Worm (Caenorhabditis elegans): ENCODE data around the gene Y57A10C.1.

Gene Y57A10C.1

ce11 chrII:12435202-12435872, 23.0 kb upstream of the Y57A10C.1 start:
- TF ChIP-seq efl-1 (optimal IDR thresholded peaks at IDR 0.05) (no peak), efl-1 (GFP tag; optimal IDR thresholded peaks at IDR 0.05 in 1 of 2) (peak in 1 of 2 experiments; percentile 52), nhr-28 (tag; optimal IDR thresholded peaks at IDR 0.05) (no peak)

DNA sequence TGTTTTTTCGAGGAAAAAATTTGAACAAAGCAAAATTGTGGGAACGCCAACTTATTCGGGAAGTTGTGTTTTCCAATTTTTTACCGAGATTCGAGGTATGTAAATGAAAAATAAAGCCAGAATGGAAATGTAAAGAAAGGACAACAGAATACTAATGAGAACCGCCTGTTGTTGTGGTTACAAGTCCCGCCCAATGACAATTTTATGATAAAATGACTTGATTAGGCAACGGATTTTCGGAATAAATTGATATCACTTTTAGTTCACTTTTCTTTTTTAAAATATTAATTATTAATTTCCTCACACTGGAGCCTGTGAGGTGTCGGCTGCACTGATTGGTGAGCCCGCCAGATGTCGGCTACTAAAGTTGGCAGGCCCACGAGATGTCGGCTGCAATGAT, 20.0 kb upstream of the Y57A10C.1 start, which contains the start of gene dct-12:
TSS of gene dct-12 (minus strand) at position 101 of the 400 bp plus-strand sequence.
- no peak for TF ChIP-seq nhr-20 (tag; optimal IDR thresholded peaks at IDR 0.05)
- no peak for TF ChIP-seq nhr-77 (tag; optimal IDR thresholded peaks at IDR 0.05)
- no peak for TF ChIP-seq F16B12.6 (tag; optimal IDR thresholded peaks at IDR 0.05)
- no peak for TF ChIP-seq elt-2 (tag; optimal IDR thresholded peaks at IDR 0.05)

DNA sequence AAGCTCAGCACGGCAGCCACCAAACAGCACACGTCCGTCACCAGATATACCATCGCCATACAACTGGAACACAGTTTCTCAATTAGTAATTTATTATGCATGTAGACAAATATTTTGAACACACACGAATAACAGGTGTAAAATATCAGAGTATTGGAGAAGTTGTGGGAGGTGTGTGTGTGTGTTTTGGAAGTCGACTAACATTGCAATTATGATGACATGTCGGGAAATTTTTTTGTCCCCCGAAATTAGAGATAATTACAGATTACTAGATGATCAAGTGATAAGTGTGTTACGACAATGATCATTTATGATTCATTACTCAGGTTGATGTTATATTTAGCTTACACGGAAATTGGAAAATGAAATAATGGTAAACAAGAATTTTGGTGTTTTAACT, 17.4 kb upstream of the Y57A10C.1 start, which contains the start of gene Y57A10C.8:
TSS of gene Y57A10C.8 (minus strand) at position 101 of the 400 bp plus-strand sequence.
- TF ChIP-seq ceh-90 (tag; optimal IDR thresholded peaks at IDR 0.05) = no peak
- TF ChIP-seq jun-1 (tag; optimal IDR thresholded peaks at IDR 0.05) = no peak
- no peak for TF ChIP-seq ztf-11 (tag; optimal IDR thresholded peaks at IDR 0.05)
- no peak for TF ChIP-seq nhr-12 (tag; optimal IDR thresholded peaks at IDR 0.05)
- TF ChIP-seq nhr-19 (GFP tag; conservative IDR thresholded peaks at IDR 0.05) = no peak
- TF ChIP-seq egl-27 (tag; optimal IDR thresholded peaks at IDR 0.05) = no peak
- no peak for TF ChIP-seq mdl-1 (tag; optimal IDR thresholded peaks at IDR 0.05)
- no peak for TF ChIP-seq swsn-7 (tag; optimal IDR thresholded peaks at IDR 0.05)
- no peak for TF ChIP-seq efl-3 (GFP tag; optimal IDR thresholded peaks at IDR 0.05)
- no peak for TF ChIP-seq elt-3 (tag; optimal IDR thresholded peaks at IDR 0.05)
- no peak for TF ChIP-seq elt-2 (tag; optimal IDR thresholded peaks at IDR 0.05)
- TF ChIP-seq irx-1 (tag; optimal IDR thresholded peaks at IDR 0.05) = no peak
- no peak for TF ChIP-seq zag-1 (tag; optimal IDR thresholded peaks at IDR 0.05)
- no peak for TF ChIP-seq pqm-1 (tag; optimal IDR thresholded peaks at IDR 0.05)
- TF ChIP-seq tlp-1 (tag; optimal IDR thresholded peaks at IDR 0.05) = no peak

- TF ChIP-seq elt-2 (tag; optimal IDR thresholded peaks at IDR 0.05) (peak; percentile 84), lsy-2 (tag; optimal IDR thresholded peaks at IDR 0.05) (no peak), nhr-47 (tag; optimal IDR thresholded peaks at IDR 0.05) (no peak), elt-3 (tag; optimal IDR thresholded peaks at IDR 0.05) (peak in 3 of 6 experiments; percentile 25 to 74 (median 45)), dsc-1 (tag; optimal IDR thresholded peaks at IDR 0.05) (no peak), nhr-20 (tag; optimal IDR thresholded peaks at IDR 0.05) (peak; percentile 75), hlh-4 (tag; optimal IDR thresholded peaks at IDR 0.05) (no peak), fkh-4 (tag; optimal IDR thresholded peaks at IDR 0.05; ENCODE audit: borderline replicate concordance) (no peak), nhr-90 (tag; optimal IDR thresholded peaks at IDR 0.05; ENCODE audit: poor library complexity) (peak; percentile 5), skn-1 (tag; optimal IDR thresholded peaks at IDR 0.05) (no peak), sup-37 (GFP tag; optimal IDR thresholded peaks at IDR 0.05) (no peak), mep-1 (tag; optimal IDR thresholded peaks at IDR 0.05) (no peak), mdl-1 (tag; optimal IDR thresholded peaks at IDR 0.05) (no peak), nhr-71 (tag; optimal IDR thresholded peaks at IDR 0.05) (no peak), lir-3 (tag; optimal IDR thresholded peaks at IDR 0.05; ENCODE audit: poor library complexity) (no peak), nhr-237 (tag; optimal IDR thresholded peaks at IDR 0.05) (no peak), aly-2 (tag; optimal IDR thresholded peaks at IDR 0.05) (no peak), mab-9 (GFP tag; IDR thresholded peaks at IDR 0.05) (no peak), dpl-1 (GFP tag; optimal IDR thresholded peaks at IDR 0.05) (no peak), swsn-7 (tag; optimal IDR thresholded peaks at IDR 0.05) (no peak), nhr-76 (tag; optimal IDR thresholded peaks at IDR 0.05) (no peak), snu-23 (GFP tag; optimal IDR thresholded peaks at IDR 0.05) (peak; percentile 3), blmp-1 (tag; optimal IDR thresholded peaks at IDR 0.05) (peak; percentile 5), lin-35 (GFP tag; optimal IDR thresholded peaks at IDR 0.05) (peak in 1 of 2 experiments; percentile 41), unc-86 (tag; optimal IDR thresholded peaks at IDR 0.05) (no peak), rnt-1 (tag; optimal IDR thresholded peaks at IDR 0.05) (no peak), zip-4 (GFP tag; optimal IDR thresholded peaks at IDR 0.05) (no peak), ets-5 (GFP tag; IDR thresholded peaks at IDR 0.05) (no peak), efl-1 (optimal IDR thresholded peaks at IDR 0.05) (no peak), efl-1 (GFP tag; optimal IDR thresholded peaks at IDR 0.05 in 1 of 2) (peak in 1 of 2 experiments; percentile 80), grh-1 (GFP tag; IDR thresholded peaks at IDR 0.05) (no peak)
Measured at ce11 chrII:12425644-12426222, 13.4 kb upstream of the Y57A10C.1 start, which contains the start of gene daf-22. TSS of gene daf-22 (minus strand) at chrII:12425694.
